Worm (Caenorhabditis elegans) whole organism, L3 larva: ENCODE data around the gene K07B1.7.

ENCODE experiments used
- R02D3.7 ChIP-seq: fragments of 150-350 bp; optimal IDR thresholded peaks from 2 replicates; lab custom pipeline; 2014; ENCODE audit warnings: missing biosample characterization, missing genetic modification characterization
- aly-2 ChIP-seq: fragments of 150-350 bp; optimal IDR thresholded peaks from 2 replicates; lab custom pipeline; 2014; ENCODE audit warnings: missing biosample characterization, missing genetic modification characterization
- ama-1 ChIP-seq: fragments of 150-350 bp; optimal IDR thresholded peaks from 2 replicates; lab custom pipeline; 2018
- ceh-28 ChIP-seq: fragments of 150-350 bp; optimal IDR thresholded peaks from 2 replicates; lab custom pipeline; 2014; ENCODE audit warnings: missing biosample characterization, missing genetic modification reagents, missing genetic modification characterization
- egl-27 ChIP-seq: sonication (generic microtip); optimal IDR thresholded peaks from 4 replicates; lab custom pipeline; 2017; ENCODE audit warnings: missing biosample characterization, missing genetic modification reagents, missing genetic modification characterization
- elt-1 ChIP-seq: fragments of 150-350 bp; optimal IDR thresholded peaks from 2 replicates; lab custom pipeline; 2014; ENCODE audit warnings: missing biosample characterization, missing genetic modification characterization
- elt-2 ChIP-seq: sonication (generic microtip); optimal IDR thresholded peaks from 2 replicates; lab custom pipeline; 2016; ENCODE audit warnings: missing genetic modification reagents, mild to moderate bottlenecking, missing genetic modification characterization, missing compliant biosample characterization
- elt-3 ChIP-seq, 3 experiments: fragments of 150-350 bp in 1 of 3; sonication (generic microtip) in 2 of 3; optimal IDR thresholded peaks; 2 replicates in 2 of 3; 4 replicates in 1 of 3; lab custom pipeline; 2014 to 2017; ENCODE audit warnings: missing biosample characterization in 3 of 3, missing genetic modification characterization in 3 of 3
- fkh-2 ChIP-seq: fragments of 150-350 bp; optimal IDR thresholded peaks from 2 replicates; lab custom pipeline; 2014; ENCODE audit warnings: missing biosample characterization, missing genetic modification reagents, missing genetic modification characterization
- fos-1 ChIP-seq: fragments of 150-350 bp; optimal IDR thresholded peaks from 2 replicates; lab custom pipeline; 2014; ENCODE audit warnings: missing biosample characterization, missing genetic modification characterization
- lin-39 ChIP-seq: fragments of 150-350 bp; optimal IDR thresholded peaks from 2 replicates; lab custom pipeline; 2018; ENCODE audit warnings: missing biosample characterization, missing genetic modification reagents, missing genetic modification characterization
- lsy-12 ChIP-seq: sonication (generic microtip); optimal IDR thresholded peaks from 2 replicates; lab custom pipeline; 2016; ENCODE audit warnings: mild to moderate bottlenecking, missing genetic modification characterization, missing compliant biosample characterization
- mdl-1 ChIP-seq: fragments of 150-350 bp; optimal IDR thresholded peaks from 2 replicates; lab custom pipeline; 2014; ENCODE audit warnings: missing biosample characterization, missing genetic modification characterization
- mml-1 ChIP-seq: fragments of 150-350 bp; sonication (generic microtip); optimal IDR thresholded peaks from 3 replicates; lab custom pipeline; 2014; ENCODE audit warnings: missing biosample characterization, missing genetic modification characterization
- nfya-1 ChIP-seq: sonication (generic microtip); optimal IDR thresholded peaks from 2 replicates; lab custom pipeline; 2017; ENCODE audit warnings: missing genetic modification characterization, mild to moderate bottlenecking, missing compliant biosample characterization, antibody characterized with exemption, moderate library complexity; ENCODE audit not compliant: insufficient read depth
- nhr-12 ChIP-seq: fragments of 150-350 bp; optimal IDR thresholded peaks from 2 replicates; lab custom pipeline; 2014; ENCODE audit warnings: missing biosample characterization, missing genetic modification characterization
- nhr-23 ChIP-seq: fragments of 150-350 bp; optimal IDR thresholded peaks from 2 replicates; lab custom pipeline; 2014; ENCODE audit warnings: missing biosample characterization, missing genetic modification reagents, missing genetic modification characterization
- nhr-237 ChIP-seq: fragments of 150-350 bp; optimal IDR thresholded peaks from 2 replicates; lab custom pipeline; 2014; ENCODE audit warnings: missing biosample characterization, missing genetic modification characterization
- nhr-25 ChIP-seq: sonication (generic microtip); optimal IDR thresholded peaks from 2 replicates; lab custom pipeline; 2017; ENCODE audit warnings: missing biosample characterization, missing genetic modification characterization
- nhr-28 ChIP-seq: fragments of 150-350 bp; optimal IDR thresholded peaks from 2 replicates; lab custom pipeline; 2014; ENCODE audit warnings: missing biosample characterization, missing genetic modification characterization
- nhr-43 ChIP-seq: sonication (generic microtip); optimal IDR thresholded peaks from 2 replicates; lab custom pipeline; 2016; ENCODE audit warnings: mild to moderate bottlenecking, missing genetic modification characterization, missing compliant biosample characterization; ENCODE audit not compliant: poor library complexity, severe bottlenecking
- nhr-76 ChIP-seq: fragments of 150-350 bp; sonication (generic microtip); optimal IDR thresholded peaks from 5 replicates; lab custom pipeline; 2014; ENCODE audit warnings: missing biosample characterization, missing genetic modification characterization
- nhr-77 ChIP-seq: fragments of 150-350 bp; optimal IDR thresholded peaks from 2 replicates; lab custom pipeline; 2014; ENCODE audit warnings: missing biosample characterization, missing genetic modification characterization
- pha-4 ChIP-seq: fragments of 150-350 bp; optimal IDR thresholded peaks from 2 replicates; lab custom pipeline; 2014; ENCODE audit warnings: missing biosample characterization, missing genetic modification reagents, missing genetic modification characterization
- snpc-4 ChIP-seq: fragments of 150-350 bp; optimal IDR thresholded peaks from 2 replicates; lab custom pipeline; 2014; ENCODE audit warnings: missing biosample characterization, missing genetic modification characterization
- unc-39 ChIP-seq: sonication (generic microtip); optimal IDR thresholded peaks from 4 replicates; lab custom pipeline; 2017; ENCODE audit warnings: missing biosample characterization, missing genetic modification characterization
- unc-62 ChIP-seq: fragments of 150-350 bp; sonication (generic microtip); optimal IDR thresholded peaks from 4 replicates; lab custom pipeline; 2014; ENCODE audit warnings: missing biosample characterization, missing genetic modification reagents, missing genetic modification characterization
- ztf-11 ChIP-seq: fragments of 150-350 bp; optimal IDR thresholded peaks from 2 replicates; lab custom pipeline; 2014; ENCODE audit warnings: missing biosample characterization, missing genetic modification characterization

The K07B1.7 gene

DNA sequence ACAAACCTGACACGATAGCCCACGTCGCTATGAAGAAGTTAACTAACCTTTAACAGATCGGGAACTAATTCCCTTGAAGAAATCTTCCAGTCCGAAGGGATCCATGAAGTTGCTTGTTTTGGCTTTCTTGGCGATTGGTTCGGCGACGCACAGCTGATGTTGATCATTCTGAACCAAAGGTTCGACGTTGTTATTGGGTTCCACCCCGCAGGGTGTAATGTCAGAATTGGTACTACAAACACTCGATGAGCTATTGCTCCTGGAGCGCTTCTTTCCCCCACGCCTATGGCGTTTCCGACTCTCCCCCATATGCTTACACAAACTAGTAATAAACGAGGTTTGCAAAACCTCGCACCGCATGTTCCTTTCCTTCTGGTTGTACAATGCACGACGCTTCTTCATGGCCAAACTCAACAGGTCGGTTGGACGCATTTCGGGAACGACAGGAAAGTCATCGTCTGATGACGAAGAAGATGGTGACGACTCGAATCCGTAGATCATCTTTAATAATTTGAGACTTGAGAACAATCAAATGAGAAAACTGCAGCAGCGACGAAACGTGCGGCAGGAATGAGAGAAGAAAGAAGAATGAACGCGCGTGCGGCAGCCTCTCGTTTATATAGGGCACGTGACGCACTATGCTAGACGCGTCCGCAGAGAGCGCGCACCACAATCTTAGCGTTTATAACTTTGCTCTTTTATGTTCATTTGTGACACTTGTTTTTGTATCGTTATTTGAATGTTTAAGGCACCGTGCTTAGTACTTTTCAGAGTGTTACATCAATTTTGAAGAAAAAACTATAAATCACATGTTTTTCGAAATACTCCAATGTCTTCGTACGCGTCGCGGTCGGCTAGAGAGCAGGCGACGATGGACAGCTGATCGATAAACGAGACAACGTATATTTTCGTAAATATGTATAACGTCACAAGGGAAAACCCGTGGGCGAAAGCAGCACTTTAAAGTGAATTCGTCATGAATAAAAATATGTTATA lies 2.8 kb downstream of the K07B1.7 start, which contains the start of gene tos-1 (continued):
- TF ChIP-seq mdl-1 (tag; lab: Kevin White, UChicago) (peak; percentile 97), mml-1 (peak; percentile 12), fos-1 (peak; percentile 92), R02D3.7 (tag; lab: Kevin White, UChicago) (peak; percentile 93), snpc-4 (tag; lab: Kevin White, UChicago) (peak; percentile 53), nhr-237 (no peak), nhr-23 (tag; lab: Kevin White, UChicago) (peak; percentile 97), aly-2 (tag; lab: Kevin White, UChicago) (no peak), ama-1 (lab: Kevin White, UChicago) (peak; percentile 100), ztf-11 (tag; lab: Kevin White, UChicago) (peak; percentile 7)

DNA sequence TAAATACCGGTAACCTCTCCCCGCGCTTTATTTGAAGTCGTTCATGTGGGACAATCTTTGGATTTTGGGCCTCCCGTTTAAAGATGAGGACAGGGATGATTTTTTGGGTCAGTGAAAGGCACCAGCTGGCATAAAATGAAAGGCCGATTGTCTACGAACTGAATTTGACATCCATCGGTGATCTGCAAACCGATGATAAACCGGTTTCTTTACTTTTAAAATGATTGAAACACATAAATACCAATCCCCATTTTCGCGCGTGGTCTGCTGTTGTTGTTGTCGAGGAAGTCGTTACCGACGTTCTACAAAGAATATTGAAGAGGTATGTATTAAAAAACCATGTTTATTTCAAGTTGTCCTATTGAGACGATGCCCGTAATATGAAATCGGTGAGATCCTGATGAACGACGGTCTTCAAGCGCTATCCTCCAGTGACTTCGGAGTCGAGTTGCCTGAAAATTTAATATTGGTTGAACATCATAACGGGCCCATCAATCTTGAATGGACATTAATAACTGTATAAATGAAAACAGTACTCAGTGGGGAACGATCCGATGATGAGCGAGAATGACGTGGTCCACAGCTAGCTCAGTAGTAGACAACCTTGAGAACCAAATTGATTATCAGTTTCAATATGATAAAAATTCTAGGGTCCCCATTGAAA lies 3.7 kb downstream of the K07B1.7 start:
- TF ChIP-seq nhr-25 (tag; lab: Kevin White, UChicago): no peak
- TF ChIP-seq pha-4 (tag; lab: Kevin White, UChicago): peak; percentile 17
- peak; percentile 34 for TF ChIP-seq lin-39
- no peak for TF ChIP-seq ceh-28 (tag; lab: Kevin White, UChicago)
- no peak for TF ChIP-seq snpc-4 (tag; lab: Kevin White, UChicago)
- no peak for TF ChIP-seq nhr-28 (tag; lab: Kevin White, UChicago)
- peak; percentile 25 for TF ChIP-seq nhr-43 (tag; lab: Kevin White, UChicago)
- TF ChIP-seq ama-1 (lab: Kevin White, UChicago): peak; percentile 42
- no peak for TF ChIP-seq nhr-12 (tag; lab: Kevin White, UChicago)
- no peak for TF ChIP-seq lsy-12
- no peak for TF ChIP-seq ztf-11 (tag; lab: Kevin White, UChicago)
- no peak for TF ChIP-seq nhr-23 (tag; lab: Kevin White, UChicago)
- TF ChIP-seq R02D3.7 (tag; lab: Kevin White, UChicago): no peak
- no peak for TF ChIP-seq elt-2

DNA sequence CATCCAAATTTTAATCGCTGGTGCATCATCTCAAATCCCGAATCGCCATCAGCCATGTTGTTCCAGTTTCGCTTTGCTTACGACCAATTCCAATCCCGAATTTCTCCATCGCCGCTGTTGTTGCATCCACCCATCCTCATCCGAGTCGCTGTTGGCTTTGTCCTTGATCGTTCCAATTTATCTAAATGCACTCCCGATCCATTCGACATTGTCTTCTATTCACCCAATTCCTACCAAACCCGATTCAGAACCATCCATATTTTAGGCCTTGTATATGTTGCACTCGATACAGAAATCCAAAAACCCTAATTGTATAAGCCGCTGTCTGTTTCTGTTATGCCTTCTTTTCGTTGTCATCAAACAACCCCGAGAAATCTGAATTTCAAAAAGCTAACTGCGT lies 6.4 kb downstream of the K07B1.7 start:
- TF ChIP-seq unc-62 (no peak), nhr-43 (tag; lab: Kevin White, UChicago) (peak; percentile 28), nhr-25 (tag; lab: Kevin White, UChicago) (peak; percentile 47), elt-2 (peak; percentile 3)

DNA sequence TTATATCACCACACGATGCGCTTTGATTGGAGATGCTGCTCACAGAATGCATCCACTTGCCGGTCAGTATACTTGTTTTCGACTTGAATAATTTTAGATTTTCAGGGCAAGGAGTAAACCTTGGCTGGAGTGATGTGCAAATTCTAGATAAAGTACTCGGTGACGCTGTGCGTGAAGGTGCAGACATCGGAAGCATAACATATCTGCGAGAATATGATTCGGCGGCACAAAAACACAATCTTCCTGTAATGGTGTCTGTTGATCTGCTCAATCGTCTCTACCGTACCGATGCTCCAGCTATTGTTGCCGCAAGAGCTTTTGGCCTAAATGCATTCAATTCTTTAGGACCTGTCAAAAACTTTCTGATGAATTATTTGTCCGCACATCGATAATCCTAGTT lies 8.3 kb downstream of the K07B1.7 start:
- peak; percentile 43 for TF ChIP-seq elt-2
- TF ChIP-seq nhr-43 (tag; lab: Kevin White, UChicago): peak; percentile 75
- TF ChIP-seq nhr-25 (tag; lab: Kevin White, UChicago): peak; percentile 45
- peak; percentile 49 for TF ChIP-seq nhr-23 (tag; lab: Kevin White, UChicago)
- peak; percentile 99 for TF ChIP-seq ama-1 (lab: Kevin White, UChicago)
- peak; percentile 78 for TF ChIP-seq lsy-12
- TF ChIP-seq nhr-12 (tag; lab: Kevin White, UChicago): no peak
- no peak for TF ChIP-seq egl-27
- TF ChIP-seq nhr-76 (tag; lab: Kevin White, UChicago): no peak
- TF ChIP-seq nhr-77 (tag; lab: Kevin White, UChicago): no peak

DNA sequence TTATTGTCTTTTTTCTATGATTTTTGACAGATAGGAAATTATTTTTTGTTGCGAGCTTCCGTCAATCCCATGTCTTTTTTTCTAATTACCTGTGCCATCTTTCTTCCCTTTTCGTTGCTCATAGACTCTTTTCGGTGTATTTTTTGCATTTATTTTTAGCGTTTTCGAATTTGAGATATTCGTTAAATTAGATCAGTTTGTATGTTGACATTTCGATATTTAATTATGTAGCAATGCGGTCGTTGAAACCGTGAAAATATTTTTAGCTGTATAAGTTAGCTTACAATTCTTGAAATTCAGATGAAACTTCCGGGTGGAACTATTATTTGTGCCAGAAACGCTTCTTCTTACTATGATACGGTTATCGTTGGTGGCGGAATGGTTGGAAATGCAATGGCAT lies 10.3 kb downstream of the K07B1.7 start, which contains the start of gene coq-6:
TSS of gene coq-6 (plus strand) at position 301 of the 400 bp plus-strand sequence.
- no peak for TF ChIP-seq lin-39
- no peak for TF ChIP-seq lsy-12
- TF ChIP-seq nhr-23 (tag; lab: Kevin White, UChicago): no peak
- TF ChIP-seq fkh-2: no peak
- TF ChIP-seq ama-1 (lab: Kevin White, UChicago): no peak
- TF ChIP-seq, all 47 proteins: peak for 0

DNA sequence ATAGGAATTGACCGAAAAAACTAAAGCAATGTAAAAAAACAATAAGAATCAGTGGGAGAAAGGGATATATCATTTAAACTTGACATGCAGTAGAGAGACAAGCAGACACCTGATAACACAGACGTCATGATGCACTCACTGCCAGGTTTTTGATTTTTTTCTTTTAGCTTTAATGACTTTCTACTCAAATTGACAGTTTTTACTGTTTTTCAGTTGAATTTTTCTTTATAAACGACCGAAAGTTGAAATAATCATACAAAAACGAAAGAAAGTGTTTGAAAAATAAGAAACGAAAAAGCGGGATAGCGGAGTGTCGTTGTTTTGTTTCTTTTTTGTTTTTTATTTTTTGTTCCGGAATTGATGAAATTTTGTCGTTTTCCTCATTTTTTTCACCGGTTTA lies 12.5 kb downstream of the K07B1.7 start, which contains the start of gene ucp-4:
TSS of gene ucp-4 (plus strand) at position 83 of the 400 bp plus-strand sequence.
- TF ChIP-seq elt-1 (tag; lab: Kevin White, UChicago) (no peak), nfya-1 (no peak), fkh-2 (no peak), elt-3 (tag; optimal IDR thresholded peaks at IDR 0.05; lab: Kevin White, UChicago) (no peak), pha-4 (tag; lab: Kevin White, UChicago) (peak; percentile 25), unc-39 (no peak)
